Fruit fly (Drosophila melanogaster): ENCODE measurements around the gene CG9254.

dm6 chr2L:13629943-13630342 lies 33.0 kb upstream of the CG9254 start:
- TF ChIP-seq Hr78 (GFP tag; optimal IDR thresholded peaks at IDR 0.05) (no peak), sv (GFP tag; optimal IDR thresholded peaks at IDR 0.05) (no peak), Hr83 (GFP tag; optimal IDR thresholded peaks at IDR 0.05; ENCODE audit: poor library complexity, severe bottlenecking) (no peak), Sp1 (GFP tag; optimal IDR thresholded peaks at IDR 0.05) (no peak)
